Worm (Caenorhabditis elegans) whole organism, L2 larva: ENCODE measurements around the gene sma-4.

Source experiments
- aly-2 ChIP-seq: fragments of 150-350 bp; optimal IDR thresholded peaks from 2 replicates; lab custom pipeline; 2014; ENCODE audit warnings: missing biosample characterization, missing genetic modification characterization
- lin-13 ChIP-seq: fragments of 150-350 bp; optimal IDR thresholded peaks from 2 replicates; lab custom pipeline; 2014; ENCODE audit warnings: missing biosample characterization, missing genetic modification reagents, missing genetic modification characterization

DNA sequence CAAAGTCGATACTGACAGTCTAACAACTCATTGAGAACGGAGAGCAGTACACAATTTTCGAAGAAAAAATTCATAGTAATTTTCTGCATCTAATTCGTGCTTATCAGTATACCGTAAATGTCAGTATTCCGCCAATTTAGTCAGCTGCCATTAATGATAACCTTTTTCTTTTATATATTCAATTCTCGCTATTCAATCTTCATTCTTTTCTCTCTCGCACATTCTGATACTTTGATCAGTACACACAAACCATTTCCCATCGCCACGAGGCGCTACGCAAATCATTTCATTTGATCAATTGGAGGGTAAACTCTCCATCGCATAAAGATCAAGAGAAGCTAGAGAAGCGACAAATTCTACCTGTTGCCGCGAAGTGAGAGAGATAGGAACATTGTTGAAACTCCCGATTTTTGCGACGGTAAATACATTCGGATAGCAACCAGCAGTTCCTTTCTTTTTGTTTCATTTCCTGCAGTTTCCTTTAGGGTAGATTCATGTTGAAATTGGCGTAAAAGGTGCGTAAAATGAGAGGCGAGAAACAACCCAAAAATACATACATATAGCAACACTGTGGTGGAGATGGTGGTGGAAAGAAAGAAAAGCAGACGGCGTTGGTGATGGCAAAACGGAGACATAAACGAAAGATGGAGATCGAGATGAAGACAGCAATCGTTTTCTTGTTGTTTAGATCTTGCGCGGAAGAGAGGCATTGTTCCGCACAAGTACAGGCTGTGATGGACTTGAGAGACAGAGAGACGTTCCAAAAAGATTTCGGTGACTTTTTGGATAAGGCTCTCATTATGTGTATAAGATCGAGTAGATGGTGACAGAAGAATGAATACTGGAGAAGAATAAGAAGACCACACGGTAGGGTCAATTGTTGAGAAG is 22.4 kb downstream of the sma-4 start:
- TF ChIP-seq aly-2 (no peak), lin-13 (GFP tag; lab: Kevin White, UChicago) (no peak)
